Fruit fly (Drosophila melanogaster) whole organism: ENCODE results near the gene acj6.

Experiments used
- Dll ChIP-seq: fragments of >200 bp; optimal IDR thresholded peaks from 2 replicates; lab custom pipeline; 2017
- EcR ChIP-seq, 2 experiments: fragments of >200 bp; optimal IDR thresholded peaks; 2 replicates each; lab custom pipeline; 2017; ENCODE audit warnings: missing biosample characterization in 2 of 2, missing genetic modification characterization in 2 of 2, missing genetic modification reagents in 2 of 2
- pan ChIP-seq: fragments of >200 bp; optimal IDR thresholded peaks from 2 replicates; lab custom pipeline; 2017
- psq ChIP-seq: fragments of >200 bp; optimal IDR thresholded peaks from 2 replicates; lab custom pipeline; 2017
- usp ChIP-seq: fragments of >200 bp; optimal IDR thresholded peaks from 2 replicates; lab custom pipeline; 2017; ENCODE audit warnings: missing biosample characterization, missing genetic modification characterization, mixed read lengths

dm6 chrX:15303176-15304115, 75.4 kb downstream of the acj6 start:
- TF ChIP-seq pan (lab: Kevin White, UChicago) (no peak), usp (GFP tag; lab: Kevin White, UChicago) (no peak), psq (lab: Kevin White, UChicago) (no peak), EcR (GFP tag; optimal IDR thresholded peaks at IDR 0.05; lab: Kevin White, UChicago) (no peak), Dll (lab: Kevin White, UChicago) (no peak)
